Fruit fly (Drosophila melanogaster): ENCODE measurements around the gene Cpr31A.

Gene Cpr31A

DNA sequence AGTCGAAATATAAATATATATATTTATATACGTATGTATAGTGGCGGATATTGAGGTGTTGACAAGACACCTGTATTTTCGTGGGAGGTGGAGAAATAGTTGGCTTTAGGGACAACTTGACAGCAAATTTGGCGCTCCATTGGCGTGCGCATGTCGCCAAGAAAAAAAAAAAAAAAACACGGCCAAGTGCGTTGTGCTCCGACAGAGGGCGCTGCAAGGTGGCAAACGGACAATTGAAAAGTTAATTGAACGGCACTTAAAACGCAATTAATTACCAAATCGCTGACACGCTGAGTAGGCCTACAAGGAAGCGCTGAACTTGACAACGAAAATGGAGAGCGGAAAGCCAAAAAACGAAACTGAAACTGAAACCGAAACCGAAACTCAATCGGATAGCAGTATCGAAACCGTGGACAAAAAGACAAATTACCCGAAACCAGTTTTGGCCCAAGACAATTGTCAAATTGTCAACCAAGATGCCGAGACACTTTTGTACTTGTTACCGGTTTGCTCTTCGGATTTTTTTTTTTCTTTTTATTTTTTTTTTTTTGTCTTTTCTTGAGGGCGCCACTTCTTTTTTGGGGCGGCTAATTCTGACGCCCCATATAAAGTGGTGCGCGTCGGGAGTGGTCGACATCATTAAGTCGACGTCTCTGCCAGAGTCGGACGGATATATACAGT, at the start of gene Cpr31A:
TSS of gene Cpr31A (plus strand) at position 631 of the 681 bp plus-strand sequence.
- TF ChIP-seq Dll (optimal IDR thresholded peaks at IDR 0.05) (no peak), psq (optimal IDR thresholded peaks at IDR 0.05) (no peak), EcR (GFP tag; optimal IDR thresholded peaks at IDR 0.05) (no peak), usp (GFP tag; optimal IDR thresholded peaks at IDR 0.05) (no peak), pan (optimal IDR thresholded peaks at IDR 0.05) (no peak), CG8478 (optimal IDR thresholded peaks at IDR 0.05) (no peak)

DNA sequence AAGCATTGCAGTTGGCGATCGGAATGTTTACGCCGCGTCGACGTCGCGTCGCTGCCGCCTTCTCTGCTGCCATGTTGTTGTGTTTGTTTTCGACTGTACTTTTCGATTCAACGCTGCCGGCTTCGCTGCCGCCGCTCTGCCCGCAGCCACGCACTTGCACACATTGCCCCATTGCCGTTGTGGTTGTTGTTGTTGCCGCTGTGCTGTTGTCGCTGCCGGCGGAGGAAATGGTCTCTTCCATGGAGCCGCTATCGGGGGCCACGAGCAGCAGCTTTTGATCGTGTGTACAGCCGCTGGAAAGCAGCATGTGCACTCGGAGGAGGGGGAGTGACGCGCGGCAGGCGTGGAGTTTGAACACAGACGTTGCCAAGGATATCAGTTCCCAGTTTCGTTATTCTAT, 49.4 kb upstream of the Cpr31A start:
- TF ChIP-seq pan (optimal IDR thresholded peaks at IDR 0.05), result no peak
- TF ChIP-seq psq (optimal IDR thresholded peaks at IDR 0.05), result no peak
- TF ChIP-seq CG8478 (optimal IDR thresholded peaks at IDR 0.05), result no peak
- no peak for TF ChIP-seq EcR (GFP tag; optimal IDR thresholded peaks at IDR 0.05)
- no peak for TF ChIP-seq usp (GFP tag; optimal IDR thresholded peaks at IDR 0.05)

DNA sequence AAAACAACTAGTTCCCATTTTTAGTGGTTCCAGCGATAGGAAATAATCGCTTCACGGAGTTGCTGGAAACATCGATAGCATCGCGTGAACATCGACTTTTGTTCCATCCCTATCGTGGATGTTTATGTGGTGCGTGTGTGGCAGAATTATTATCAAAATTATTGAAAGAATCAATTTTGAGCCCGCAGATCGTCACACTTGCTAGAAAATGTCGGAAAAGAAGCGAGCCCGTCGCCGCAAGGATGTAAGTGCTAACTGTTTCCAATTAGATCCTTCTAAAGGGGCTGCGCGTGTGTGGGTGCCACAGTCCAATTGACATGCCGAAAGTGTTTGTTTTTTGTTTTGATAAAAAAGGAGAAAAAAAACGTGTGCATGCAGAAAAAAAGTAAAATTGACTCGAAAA, 44.7 kb upstream of the Cpr31A start, which contains the start of gene Trp1:
TSS of gene Trp1 (plus strand) at position 89 of the 403 bp plus-strand sequence.
- TF ChIP-seq usp (GFP tag; optimal IDR thresholded peaks at IDR 0.05) (no peak), Dll (optimal IDR thresholded peaks at IDR 0.05) (no peak), EcR (GFP tag; optimal IDR thresholded peaks at IDR 0.05) (no peak), CG8478 (optimal IDR thresholded peaks at IDR 0.05) (no peak), pan (optimal IDR thresholded peaks at IDR 0.05) (no peak), psq (optimal IDR thresholded peaks at IDR 0.05) (no peak)

DNA sequence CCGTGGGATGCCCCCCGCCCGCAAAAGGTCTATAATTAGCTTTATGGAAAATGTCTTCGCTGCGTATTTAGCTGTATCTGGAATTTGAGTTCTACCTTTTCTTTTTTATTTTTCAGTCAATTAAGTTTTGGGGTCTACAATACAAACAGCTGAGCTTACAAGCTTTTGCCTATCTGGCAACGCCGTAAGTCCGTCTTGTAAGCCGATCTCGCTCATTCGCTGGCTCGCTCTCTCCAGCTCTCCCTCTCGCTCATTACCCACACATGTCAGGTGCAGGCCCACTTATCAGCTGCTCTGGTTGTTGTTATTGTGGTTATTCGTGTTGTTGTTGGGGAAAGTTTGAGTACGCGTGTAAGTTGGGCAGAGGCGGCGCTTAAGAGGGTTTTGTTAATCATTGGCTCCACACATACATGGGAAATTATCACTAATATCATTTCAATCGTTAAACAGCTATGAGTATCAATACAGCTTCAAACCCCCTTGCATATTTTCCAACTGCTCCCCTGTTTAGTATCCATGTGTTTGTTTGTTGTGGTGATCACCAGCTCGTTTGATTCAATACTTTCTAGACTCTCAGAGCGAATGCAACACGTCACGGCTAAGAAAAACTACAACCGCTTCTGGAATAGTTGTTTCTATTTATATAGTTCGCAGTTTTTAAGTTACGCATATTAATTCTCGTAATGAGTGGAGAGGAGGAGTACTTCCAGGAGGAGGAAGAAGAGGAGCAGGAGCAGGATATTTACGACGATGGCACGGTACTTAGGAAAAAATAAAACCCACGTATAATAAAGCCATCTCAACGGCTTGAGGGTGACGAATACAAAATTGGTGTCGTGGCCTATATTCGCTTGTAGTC, 44.0 kb upstream of the Cpr31A start:
- no peak for TF ChIP-seq EcR (GFP tag; optimal IDR thresholded peaks at IDR 0.05)
- TF ChIP-seq psq (optimal IDR thresholded peaks at IDR 0.05), result no peak
- TF ChIP-seq Dll (optimal IDR thresholded peaks at IDR 0.05), result no peak
- no peak for TF ChIP-seq CG8478 (optimal IDR thresholded peaks at IDR 0.05)
- TF ChIP-seq pan (optimal IDR thresholded peaks at IDR 0.05), result no peak
- TF ChIP-seq usp (GFP tag; optimal IDR thresholded peaks at IDR 0.05), result no peak

DNA sequence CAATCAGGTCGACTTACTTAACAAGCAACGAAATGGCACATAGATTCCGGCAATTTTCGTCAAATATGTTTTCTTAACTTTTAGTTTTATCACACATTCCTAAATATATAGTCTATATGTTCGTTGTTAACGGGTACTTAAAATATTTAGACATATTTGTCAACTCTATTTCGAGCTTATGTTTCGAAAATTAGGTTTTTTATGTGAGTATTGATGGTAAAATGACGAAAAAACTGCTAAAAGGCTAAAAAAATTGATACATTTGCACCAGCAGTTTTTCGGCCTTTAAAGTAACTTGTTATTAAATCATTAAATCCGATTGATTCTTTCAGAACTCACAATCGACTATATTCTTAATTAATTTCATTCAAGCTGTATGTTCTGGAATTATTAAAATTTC, 36.6 kb upstream of the Cpr31A start, which contains the start of gene CG13131:
TSS of gene CG13131 (minus strand) at position 101 of the 400 bp plus-strand sequence.
- TF ChIP-seq pan (optimal IDR thresholded peaks at IDR 0.05) (no peak), Dll (optimal IDR thresholded peaks at IDR 0.05) (no peak), usp (GFP tag; optimal IDR thresholded peaks at IDR 0.05) (no peak), CG8478 (optimal IDR thresholded peaks at IDR 0.05) (no peak), EcR (GFP tag; optimal IDR thresholded peaks at IDR 0.05) (no peak), psq (optimal IDR thresholded peaks at IDR 0.05) (no peak)

DNA sequence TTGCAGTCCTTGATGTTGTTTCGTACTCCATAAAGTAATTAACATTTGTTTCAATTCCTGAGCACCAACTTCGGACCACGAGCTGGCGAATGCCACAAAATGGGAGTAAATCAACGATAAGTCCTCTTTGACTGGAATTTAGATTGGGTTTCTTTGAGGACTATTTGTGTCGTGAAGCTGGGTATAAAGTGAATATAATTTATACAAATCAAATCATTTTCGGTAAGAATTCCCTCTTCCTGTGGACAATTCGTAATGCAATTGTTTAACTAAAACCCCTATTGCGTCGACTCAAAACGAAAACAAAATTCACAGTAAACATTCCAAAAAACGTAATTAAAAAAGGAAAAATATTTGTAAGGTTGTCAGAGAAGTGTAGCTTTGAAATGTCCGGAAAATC, 27.6 kb upstream of the Cpr31A start, which contains the start of gene CG13127:
TSS of gene CG13127 (plus strand) at position 301 of the 400 bp plus-strand sequence.
- TF ChIP-seq pan (optimal IDR thresholded peaks at IDR 0.05), result no peak
- TF ChIP-seq usp (GFP tag; optimal IDR thresholded peaks at IDR 0.05), result no peak
- no peak for TF ChIP-seq Dll (optimal IDR thresholded peaks at IDR 0.05)
- no peak for TF ChIP-seq psq (optimal IDR thresholded peaks at IDR 0.05)
- no peak for TF ChIP-seq CG8478 (optimal IDR thresholded peaks at IDR 0.05)
- TF ChIP-seq EcR (GFP tag; optimal IDR thresholded peaks at IDR 0.05), result no peak

- TF ChIP-seq psq (optimal IDR thresholded peaks at IDR 0.05), result no peak
Measured at dm6 chr2L:10032415-10032814, 21.6 kb upstream of the Cpr31A start, which contains the start of gene obst-B. obst-B (plus strand) TSS chr2L:10032690.

- TF ChIP-seq pan (optimal IDR thresholded peaks at IDR 0.05), result no peak
- no peak for TF ChIP-seq CG8478 (optimal IDR thresholded peaks at IDR 0.05)
- no peak for TF ChIP-seq usp (GFP tag; optimal IDR thresholded peaks at IDR 0.05)
- TF ChIP-seq EcR (GFP tag; optimal IDR thresholded peaks at IDR 0.05), result no peak
- TF ChIP-seq psq (optimal IDR thresholded peaks at IDR 0.05), result no peak
- no peak for TF ChIP-seq Dll (optimal IDR thresholded peaks at IDR 0.05)
Measured at dm6 chr2L:10033410-10033809, 20.6 kb upstream of the Cpr31A start.

DNA sequence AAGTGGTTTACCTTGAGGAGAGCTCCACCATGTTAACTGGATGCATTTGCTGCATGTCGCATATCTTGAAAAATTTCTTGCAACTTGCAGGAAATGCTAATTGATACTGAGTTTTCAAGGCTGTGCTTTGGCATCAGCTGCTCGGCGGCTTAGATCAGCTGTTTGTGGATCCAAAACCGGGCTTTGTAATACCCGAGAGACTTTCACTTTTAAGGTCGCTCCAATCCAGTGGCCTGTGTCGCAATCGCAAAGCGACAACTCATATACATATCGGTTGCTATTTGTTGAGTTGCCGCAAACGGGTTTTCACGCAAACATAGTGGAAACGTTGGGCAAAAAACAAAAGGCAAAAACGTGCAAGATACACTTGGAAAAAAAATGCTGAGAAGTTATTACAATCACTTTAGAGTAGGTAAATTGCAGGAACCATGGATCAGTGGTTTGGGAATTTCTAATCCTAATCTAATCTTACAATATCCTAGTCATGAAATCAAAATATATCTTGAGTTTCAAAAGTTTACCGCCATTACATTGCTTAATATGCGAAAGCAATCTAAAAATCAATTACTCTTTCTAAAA, 18.1 kb upstream of the Cpr31A start:
- TF ChIP-seq pan (optimal IDR thresholded peaks at IDR 0.05), result no peak
- no peak for TF ChIP-seq CG8478 (optimal IDR thresholded peaks at IDR 0.05)
- no peak for TF ChIP-seq usp (GFP tag; optimal IDR thresholded peaks at IDR 0.05)
- no peak for TF ChIP-seq psq (optimal IDR thresholded peaks at IDR 0.05)
- TF ChIP-seq EcR (GFP tag; optimal IDR thresholded peaks at IDR 0.05), result no peak
- no peak for TF ChIP-seq Dll (optimal IDR thresholded peaks at IDR 0.05)

DNA sequence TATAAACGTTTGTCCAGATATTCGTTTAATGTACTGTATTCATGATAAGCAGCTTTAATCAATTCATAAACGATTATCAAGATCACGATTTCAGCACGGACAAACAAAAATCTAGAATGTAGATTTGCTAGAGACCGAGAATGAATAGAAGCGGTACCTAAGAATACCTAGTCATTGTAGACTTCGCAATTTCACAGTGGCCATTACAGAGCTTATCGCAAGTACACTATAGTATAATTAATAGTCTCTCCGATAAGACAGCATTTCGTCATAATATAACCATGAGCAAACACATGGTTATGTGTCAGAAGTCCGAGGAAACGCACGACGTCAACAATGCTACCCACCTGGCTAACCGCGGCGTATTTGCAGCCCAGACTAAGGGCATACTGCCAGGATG, 4.7 kb upstream of the Cpr31A start, which contains the start of gene CG33301:
TSS of gene CG33301 (plus strand) at position 301 of the 400 bp plus-strand sequence.
- TF ChIP-seq CG8478 (optimal IDR thresholded peaks at IDR 0.05), result no peak
- TF ChIP-seq psq (optimal IDR thresholded peaks at IDR 0.05), result no peak
- no peak for TF ChIP-seq Dll (optimal IDR thresholded peaks at IDR 0.05)
- TF ChIP-seq pan (optimal IDR thresholded peaks at IDR 0.05), result no peak
- no peak for TF ChIP-seq usp (GFP tag; optimal IDR thresholded peaks at IDR 0.05)
- TF ChIP-seq EcR (GFP tag; optimal IDR thresholded peaks at IDR 0.05), result no peak

dm6 chr2L:10056705-10057104, 2.7 kb downstream of the Cpr31A start, which contains the start of gene Pen:
Pen (plus strand) TSS chr2L:10056900.
- TF ChIP-seq psq (optimal IDR thresholded peaks at IDR 0.05), result no peak
- TF ChIP-seq Dll (optimal IDR thresholded peaks at IDR 0.05), result no peak
- TF ChIP-seq pan (optimal IDR thresholded peaks at IDR 0.05), result no peak
- TF ChIP-seq EcR (GFP tag; optimal IDR thresholded peaks at IDR 0.05), result no peak
- no peak for TF ChIP-seq CG8478 (optimal IDR thresholded peaks at IDR 0.05)
- no peak for TF ChIP-seq usp (GFP tag; optimal IDR thresholded peaks at IDR 0.05)

All from whole organism.